Worm (Caenorhabditis elegans): ENCODE data around the gene Y41E3.13.

The Y41E3.13 gene

ce11 chrIV:15047940-15048339 is 10.2 kb upstream of the Y41E3.13 start:
- peak; percentile 54 for TF ChIP-seq snpc-1.2 (GFP tag; IDR thresholded peaks at IDR 0.05)
- peak; percentile 56 for TF ChIP-seq lin-38 (GFP tag; IDR thresholded peaks at IDR 0.05)

- TF ChIP-seq nhr-10 (tag; optimal IDR thresholded peaks at IDR 0.05) (no peak), egl-43 (GFP tag; IDR thresholded peaks at IDR 0.05) (0 out of 2 replicates have a peak, but pooled peaks have one; percentile 8), F44E2.7 (GFP tag; IDR thresholded peaks at IDR 0.05) (no peak), T20F7.1 (GFP tag; optimal IDR thresholded peaks at IDR 0.05) (no peak), saeg-2 (GFP tag; IDR thresholded peaks at IDR 0.05) (no peak), snpc-1.2 (GFP tag; IDR thresholded peaks at IDR 0.05) (0 out of 2 replicates have a peak, but pooled peaks have one; percentile 32), lin-39 (tag; optimal IDR thresholded peaks at IDR 0.05) (no peak), nhr-111 (GFP tag; optimal IDR thresholded peaks at IDR 0.05) (no peak), tag-97 (GFP tag; IDR thresholded peaks at IDR 0.05) (0 out of 2 replicates have a peak, but pooled peaks have one; percentile 48), aha-1 (tag) (peak; percentile 76), lin-38 (GFP tag; IDR thresholded peaks at IDR 0.05) (peak; percentile 42), pha-4 (GFP tag; IDR thresholded peaks at IDR 0.05) (no peak), pha-4 (tag; optimal IDR thresholded peaks at IDR 0.05) (no peak), daf-19 (GFP tag; conservative IDR thresholded peaks at IDR 0.05) (no peak), vab-7 (GFP tag; IDR thresholded peaks at IDR 0.05) (peak; percentile 37; the same call in 1 of the 2 replicates), snpc-4 (tag; optimal IDR thresholded peaks at IDR 0.05) (no peak), mdl-1 (tag; optimal IDR thresholded peaks at IDR 0.05) (no peak), T26A8.4 (GFP tag; IDR thresholded peaks at IDR 0.05) (0 out of 2 replicates have a peak, but pooled peaks have one; percentile 25), F37D6.2 (tag; optimal IDR thresholded peaks at IDR 0.05) (no peak), Y75B8A.6 (GFP tag; IDR thresholded peaks at IDR 0.05) (no peak), D1046.2 (GFP tag; IDR thresholded peaks at IDR 0.05) (0 out of 2 replicates have a peak, but pooled peaks have one; percentile 9), ctbp-1 (GFP tag; IDR thresholded peaks at IDR 0.05) (no peak), nhr-102 (tag; optimal IDR thresholded peaks at IDR 0.05) (peak; percentile 29), unc-62 (GFP tag; optimal IDR thresholded peaks at IDR 0.05 in 1 of 2) (no peak), unc-62 (tag; optimal IDR thresholded peaks at IDR 0.05) (no peak), arid-1 (GFP tag; conservative IDR thresholded peaks at IDR 0.05) (no peak), nhr-42 (GFP tag; IDR thresholded peaks at IDR 0.05) (no peak), lim-7 (GFP tag; IDR thresholded peaks at IDR 0.05) (0 out of 2 replicates have a peak, but pooled peaks have one; percentile 7), ama-1 (optimal IDR thresholded peaks at IDR 0.05) (peak; percentile 64), madf-9 (GFP tag; conservative IDR thresholded peaks at IDR 0.05) (no peak), attf-4 (tag; optimal IDR thresholded peaks at IDR 0.05) (no peak), unc-130 (GFP tag; optimal IDR thresholded peaks at IDR 0.05) (peak; percentile 1), mes-2 (tag; optimal IDR thresholded peaks at IDR 0.05; ENCODE audit: poor library complexity, severe bottlenecking) (peak; percentile 30), ces-1 (GFP tag; optimal IDR thresholded peaks at IDR 0.05) (no peak), hif-1 (tag; optimal IDR thresholded peaks at IDR 0.05) (peak in 1 of 2 experiments; percentile 22), jun-1 (tag; optimal IDR thresholded peaks at IDR 0.05) (peak; percentile 29), mxl-3 (GFP tag; optimal IDR thresholded peaks at IDR 0.05) (no peak), hlh-11 (tag; optimal IDR thresholded peaks at IDR 0.05) (peak; percentile 5), sdz-12 (GFP tag; optimal IDR thresholded peaks at IDR 0.05) (peak; percentile 9), madf-5 (GFP tag; IDR thresholded peaks at IDR 0.05) (0 out of 4 replicates have a peak, but pooled peaks of 1 of the 2 experiments have one; percentile 45), aly-2 (tag; optimal IDR thresholded peaks at IDR 0.05) (peak; percentile 92), nhr-6 (tag; optimal IDR thresholded peaks at IDR 0.05) (no peak), nhr-237 (tag; optimal IDR thresholded peaks at IDR 0.05) (no peak), duxl-1 (tag; optimal IDR thresholded peaks at IDR 0.05; ENCODE audit: poor library complexity) (peak; percentile 6), php-3 (GFP tag; IDR thresholded peaks at IDR 0.05) (no peak), ceh-32 (tag; optimal IDR thresholded peaks at IDR 0.05; ENCODE audit: poor library complexity) (no peak), lin-1 (GFP tag; IDR thresholded peaks at IDR 0.05) (no peak)
Measured at ce11 chrIV:15049288-15050094, 8.6 kb upstream of the Y41E3.13 start.
